Worm (Caenorhabditis elegans) whole organism, midembryonic: Measurements from ENCODE around the gene gsy-1.

Source experiments
- cog-1 ChIP-seq: sonication (generic microtip); optimal IDR thresholded peaks from 2 replicates; lab custom pipeline; 2016; ENCODE audit warnings: missing genetic modification characterization, missing compliant biosample characterization
- flt-1 ChIP-seq: fragments of 200-800 bp; sonication (Bioruptor generic); IDR thresholded peaks from 2 replicates; pipeline ENCODE4 v1.3.6; 2022; ENCODE audit warnings: missing genetic modification characterization, missing compliant biosample characterization
- klf-2 ChIP-seq: fragments of 200-800 bp; sonication (Bioruptor generic); conservative IDR thresholded peaks from 2 replicates; pipeline ENCODE4 v1.3.6; 2022; ENCODE audit warnings: missing genetic modification reagents, missing genetic modification characterization, missing compliant biosample characterization
- ztf-23 ChIP-seq: fragments of 200-800 bp; sonication (Bioruptor generic); IDR thresholded peaks from 2 replicates; pipeline ENCODE4 v1.3.6; 2022; ENCODE audit warnings: missing genetic modification reagents, missing genetic modification characterization, missing compliant biosample characterization
- ztf-29 ChIP-seq: fragments of 200-800 bp; sonication (Bioruptor generic); IDR thresholded peaks from 2 replicates; pipeline ENCODE4 v1.3.6; 2022; ENCODE audit warnings: missing genetic modification reagents, missing genetic modification characterization, missing compliant biosample characterization

DNA sequence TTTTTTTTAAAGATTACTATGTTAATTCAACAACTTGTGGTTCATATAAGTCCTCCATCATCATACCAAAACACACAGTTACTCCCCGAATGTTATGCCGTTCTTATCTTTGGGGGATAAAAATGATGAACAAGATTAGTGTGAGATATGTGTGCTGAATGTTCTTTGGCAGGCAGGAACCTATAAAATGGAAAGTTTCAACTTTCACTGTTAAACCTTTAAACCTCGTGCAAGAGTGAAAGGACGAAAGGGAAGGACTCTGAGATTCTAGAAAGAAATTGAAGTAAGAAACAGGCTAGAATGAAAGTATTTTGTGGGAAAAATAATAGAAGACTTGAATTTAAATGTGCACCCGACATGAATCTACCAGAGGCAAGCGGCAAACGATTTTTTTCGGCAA lies 57.9 kb downstream of the gsy-1 start:
- TF ChIP-seq klf-2 (GFP tag; lab: Robert Waterston, UW) = no peak
- TF ChIP-seq cog-1 (tag; lab: Kevin White, UChicago) = no peak
- TF ChIP-seq ztf-23 (GFP tag; lab: Robert Waterston, UW) = no peak
- TF ChIP-seq ztf-29 = no peak
- no peak for TF ChIP-seq flt-1 (GFP tag; lab: Robert Waterston, UW)
